Fruit fly (Drosophila melanogaster) whole organism, embryonic: ENCODE measurements around the gene CG42323.

Experiments used
- Ets65A ChIP-seq: fragments of 200-800 bp; sonication (Bioruptor generic); peaks from one replicate; lab custom pipeline; 2016; ENCODE audit warnings: missing biosample characterization, missing genetic modification characterization
- abd-A ChIP-seq: fragments of 200-800 bp; sonication (Bioruptor generic); optimal IDR thresholded peaks from 3 replicates; lab custom pipeline; 2019; ENCODE audit warnings: missing biosample characterization, mild to moderate bottlenecking, missing genetic modification characterization, moderate library complexity

DNA sequence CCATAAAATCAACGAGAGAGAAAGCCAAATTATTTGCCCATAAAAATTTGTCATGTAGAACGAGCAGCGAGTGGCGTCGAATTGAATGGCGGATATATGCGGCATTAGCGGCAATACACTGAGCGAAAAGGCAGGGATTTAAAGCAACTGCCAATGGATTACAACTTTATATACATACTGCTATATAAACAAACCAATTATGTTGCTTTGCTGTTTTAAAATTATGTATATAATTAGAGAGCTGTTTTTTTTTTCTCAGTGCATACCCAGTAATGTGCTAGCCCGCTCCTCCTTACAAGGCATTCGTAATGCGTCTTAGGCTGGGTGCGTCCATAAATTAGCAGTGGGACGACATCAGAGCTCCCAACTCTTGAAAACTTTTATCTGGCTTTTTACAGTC is 45.7 kb downstream of the CG42323 start:
- TF ChIP-seq Ets65A: no peak
- TF ChIP-seq abd-A: no peak
